Fruit fly (Drosophila melanogaster): ENCODE data around the gene Mst87F.

Gene Mst87F

dm6 chr3R:13817480-13818305 is 10.1 kb downstream of the Mst87F start (continued):
- peak; percentile 79 for TF ChIP-seq oc (tag; optimal IDR thresholded peaks at IDR 0.05)
- peak; percentile 37 for TF ChIP-seq CG12236 (GFP tag; optimal IDR thresholded peaks at IDR 0.05)
- no peak for TF ChIP-seq br (optimal IDR thresholded peaks at IDR 0.05)
- peak; percentile 63 for TF ChIP-seq ewg (GFP tag; optimal IDR thresholded peaks at IDR 0.05)
- TF ChIP-seq CG2199 (GFP tag; IDR thresholded peaks at IDR 0.05): no peak
- TF ChIP-seq C15 (GFP tag; IDR thresholded peaks at IDR 0.05): no peak

- TF ChIP-seq CG8359 (GFP tag; optimal IDR thresholded peaks at IDR 0.05; ENCODE audit: borderline replicate concordance): no peak
- no peak for TF ChIP-seq CG34376 (GFP tag; optimal IDR thresholded peaks at IDR 0.05)
- TF ChIP-seq CG43689 (GFP tag; IDR thresholded peaks at IDR 0.05): no peak
- peak; percentile 64 for TF ChIP-seq kni (GFP tag; optimal IDR thresholded peaks at IDR 0.05)
- TF ChIP-seq CG9437 (GFP tag; optimal IDR thresholded peaks at IDR 0.05): no peak
- TF ChIP-seq CG2199 (GFP tag; IDR thresholded peaks at IDR 0.05): peak; percentile 53; the same call in 1 of the 3 replicates
- TF ChIP-seq abd-A (tag; optimal IDR thresholded peaks at IDR 0.05): peak; percentile 24
- TF ChIP-seq cg (GFP tag; optimal IDR thresholded peaks at IDR 0.05): peak; percentile 84
- TF ChIP-seq Dp (GFP tag; optimal IDR thresholded peaks at IDR 0.05): no peak
- peak; percentile 65 for TF ChIP-seq nom (GFP tag; optimal IDR thresholded peaks at IDR 0.05)
- TF ChIP-seq sqz (GFP tag; optimal IDR thresholded peaks at IDR 0.05): peak; percentile 22
- peak; percentile 10 for TF ChIP-seq Blimp-1 (GFP tag; optimal IDR thresholded peaks at IDR 0.05)
- TF ChIP-seq Tbp (GFP tag; optimal IDR thresholded peaks at IDR 0.05): no peak
- TF ChIP-seq pros (GFP tag; optimal IDR thresholded peaks at IDR 0.05): peak; percentile 66
Observed at dm6 chr3R:13816375-13816711, 11.5 kb downstream of the Mst87F start.

- TF ChIP-seq tll (GFP tag; optimal IDR thresholded peaks at IDR 0.05) (no peak), twi (tag; optimal IDR thresholded peaks at IDR 0.05) (no peak), vvl (GFP tag; IDR thresholded peaks at IDR 0.05) (peak; percentile 16; the same call in 1 of the 2 replicates), Poxn (GFP tag; IDR thresholded peaks at IDR 0.05) (no peak), nmo (GFP tag; optimal IDR thresholded peaks at IDR 0.05) (peak; percentile 29), Hr51 (GFP tag; optimal IDR thresholded peaks at IDR 0.05) (no peak), ewg (GFP tag; optimal IDR thresholded peaks at IDR 0.05) (peak; percentile 16), CG18262 (tag; optimal IDR thresholded peaks at IDR 0.05) (peak; percentile 1), sc (optimal IDR thresholded peaks at IDR 0.05) (no peak), sc (GFP tag; optimal IDR thresholded peaks at IDR 0.05) (peak; percentile 22), chn (GFP tag; optimal IDR thresholded peaks at IDR 0.05) (no peak), Xrp1 (GFP tag; IDR thresholded peaks at IDR 0.05) (peak; percentile 18; the same call in 1 of the 2 replicates), pzg (GFP tag; optimal IDR thresholded peaks at IDR 0.05) (no peak), sens (GFP tag) (peak; percentile 64), D19B (GFP tag; optimal IDR thresholded peaks at IDR 0.05) (peak; percentile 10), bsh (GFP tag; optimal IDR thresholded peaks at IDR 0.05) (peak in 1 of 2 experiments; percentile 32), Side (GFP tag; optimal IDR thresholded peaks at IDR 0.05) (no peak), z (GFP tag; IDR thresholded peaks at IDR 0.05) (peak; percentile 54; the same call in 1 of the 3 replicates), row (GFP tag; IDR thresholded peaks at IDR 0.05) (0 out of 3 replicates have a peak, but pooled peaks have one; percentile 15), dmrt99B (tag; optimal IDR thresholded peaks at IDR 0.05) (no peak), CG17361 (GFP tag; IDR thresholded peaks at IDR 0.05) (peak; percentile 44; the same call in 1 of the 3 replicates), stc (GFP tag; IDR thresholded peaks at IDR 0.05) (no peak), Blimp-1 (GFP tag; optimal IDR thresholded peaks at IDR 0.05) (peak; percentile 96), hkb (optimal IDR thresholded peaks at IDR 0.05) (no peak), hkb (GFP tag; IDR thresholded peaks at IDR 0.05) (no peak), lola (GFP tag; optimal IDR thresholded peaks at IDR 0.05) (peak in 1 of 3 experiments; percentile 12), CG3838 (GFP tag; optimal IDR thresholded peaks at IDR 0.05) (no peak), Ptx1 (GFP tag; IDR thresholded peaks at IDR 0.05) (no peak)
Observed at dm6 chr3R:13815566-13816374, 12.0 kb downstream of the Mst87F start.
